Worm (Caenorhabditis elegans): Measurements from ENCODE around the gene jmjd-3.2.

jmjd-3.2 gene

ce11 chrX:14421529-14421982 lies 26.5 kb upstream of the jmjd-3.2 start, which contains the start of gene F23D12.2:
Gene F23D12.2 (minus strand): TSS chrX:14421579.
- TF ChIP-seq F44E2.7 (GFP tag; IDR thresholded peaks at IDR 0.05): no peak
- TF ChIP-seq unc-62 (GFP tag; optimal IDR thresholded peaks at IDR 0.05 in 1 of 2): peak in 1 of 2 experiments; percentile 62
- no peak for TF ChIP-seq unc-62 (tag; optimal IDR thresholded peaks at IDR 0.05)
- TF ChIP-seq F26F4.8 (GFP tag; conservative IDR thresholded peaks at IDR 0.05): no peak
- no peak for TF ChIP-seq ctbp-1 (GFP tag; IDR thresholded peaks at IDR 0.05)

ce11 chrX:14423105-14423504 lies 24.9 kb upstream of the jmjd-3.2 start, which contains the start of gene fipr-3:
Gene fipr-3 (plus strand): TSS chrX:14423405.
- TF ChIP-seq hlh-11 (tag; optimal IDR thresholded peaks at IDR 0.05) (no peak), zip-2 (tag; optimal IDR thresholded peaks at IDR 0.05) (no peak), F44E2.7 (GFP tag; IDR thresholded peaks at IDR 0.05) (no peak), egl-27 (tag; optimal IDR thresholded peaks at IDR 0.05) (no peak), mxl-2 (GFP tag; conservative IDR thresholded peaks at IDR 0.05) (no peak), cey-2 (tag; optimal IDR thresholded peaks at IDR 0.05; ENCODE audit: borderline replicate concordance, insufficient read depth) (no peak), Y75B8A.6 (GFP tag; IDR thresholded peaks at IDR 0.05) (no peak), T20F7.1 (GFP tag; optimal IDR thresholded peaks at IDR 0.05) (peak; percentile 3), set-16 (GFP tag; IDR thresholded peaks at IDR 0.05) (no peak)

- TF ChIP-seq unc-130 (GFP tag; optimal IDR thresholded peaks at IDR 0.05) (no peak), ama-1 (optimal IDR thresholded peaks at IDR 0.05) (no peak), Y105C5A.15 (GFP tag; IDR thresholded peaks at IDR 0.05) (no peak), T20F7.1 (GFP tag; optimal IDR thresholded peaks at IDR 0.05) (no peak), lin-39 (tag; optimal IDR thresholded peaks at IDR 0.05) (no peak), nhr-76 (tag; optimal IDR thresholded peaks at IDR 0.05) (no peak), ztf-11 (tag; optimal IDR thresholded peaks at IDR 0.05) (no peak), Y75B8A.6 (GFP tag; IDR thresholded peaks at IDR 0.05) (no peak), lsy-2 (tag; optimal IDR thresholded peaks at IDR 0.05) (no peak)
Measured at ce11 chrX:14424186-14424585, 23.8 kb upstream of the jmjd-3.2 start.

- TF ChIP-seq nhr-28 (tag; optimal IDR thresholded peaks at IDR 0.05) (peak; percentile 31), daf-12 (tag; optimal IDR thresholded peaks at IDR 0.05) (no peak), dmd-6 (GFP tag; IDR thresholded peaks at IDR 0.05) (0 out of 2 replicates have a peak, but pooled peaks have one; percentile 16), daf-16 (GFP tag; optimal IDR thresholded peaks at IDR 0.05) (no peak), daf-16 (tag; optimal IDR thresholded peaks at IDR 0.05) (peak; percentile 59)
Measured at ce11 chrX:14424673-14425072, 23.3 kb upstream of the jmjd-3.2 start, which contains the start of gene F23D12.11. Gene F23D12.11 (minus strand): TSS chrX:14424751.

- no peak for TF ChIP-seq nhr-42 (GFP tag; IDR thresholded peaks at IDR 0.05)
- TF ChIP-seq T26A8.4 (GFP tag; IDR thresholded peaks at IDR 0.05): no peak
- no peak for TF ChIP-seq Y48G9A.11 (GFP tag; IDR thresholded peaks at IDR 0.05)
- TF ChIP-seq daf-19 (GFP tag; conservative IDR thresholded peaks at IDR 0.05): no peak
- TF ChIP-seq daf-12 (tag; optimal IDR thresholded peaks at IDR 0.05): no peak
- no peak for TF ChIP-seq aha-1 (tag)
- no peak for TF ChIP-seq nhr-11 (tag; optimal IDR thresholded peaks at IDR 0.05)
- TF ChIP-seq dmd-9 (GFP tag; IDR thresholded peaks at IDR 0.05): no peak
Measured at ce11 chrX:14428052-14428451, 20.0 kb upstream of the jmjd-3.2 start, which contains the start of gene F23D12.1. Gene F23D12.1 (minus strand): TSS chrX:14428152.

- no peak for TF ChIP-seq lin-1 (GFP tag; IDR thresholded peaks at IDR 0.05)
- TF ChIP-seq aha-1 (tag): peak; percentile 55
Measured at ce11 chrX:14430436-14430835, 17.6 kb upstream of the jmjd-3.2 start.

Measured in whole organism, L4 larva.